Fruit fly (Drosophila melanogaster) S2 (cell line): ENCODE results near the gene Faf2.

Experiments
- CG8478 ChIP-seq: fragments of >200 bp; optimal IDR thresholded peaks from 2 replicates; lab custom pipeline; 2018
- CTCF ChIP-seq, 2 experiments: fragments of >200 bp; optimal IDR thresholded peaks; 2 replicates each; lab custom pipeline; 2018

dm6 chr2L:18752823-18753222 lies 44.3 kb upstream of the Faf2 start:
- no peak for TF ChIP-seq CG8478
- no peak for TF ChIP-seq CTCF (optimal IDR thresholded peaks at IDR 0.05; lab: Kevin White, UChicago)
